Fruit fly (Drosophila melanogaster) whole organism, adult: Measurements from ENCODE around the gene CG10038.

Experiments
- CG11617 ChIP-seq: fragments of 200-800 bp; sonication (Bioruptor generic); optimal IDR thresholded peaks from 2 replicates; lab custom pipeline; 2017; ENCODE audit warnings: mild to moderate bottlenecking, missing biosample characterization, missing genetic modification reagents, missing genetic modification characterization
- CG7101 ChIP-seq: fragments of 200-800 bp; sonication (Bioruptor generic); optimal IDR thresholded peaks from 2 replicates; lab custom pipeline; 2018; ENCODE audit warnings: missing biosample characterization, mild to moderate bottlenecking, missing genetic modification characterization, moderate library complexity
- Clk ChIP-seq: fragments of 200-800 bp; sonication (Bioruptor generic); optimal IDR thresholded peaks from 2 replicates; lab custom pipeline; 2017; ENCODE audit warnings: missing biosample characterization, missing genetic modification characterization
- bab1 ChIP-seq: fragments of 200-800 bp; sonication (Bioruptor generic); optimal IDR thresholded peaks from 3 replicates; lab custom pipeline; 2019; ENCODE audit warnings: missing biosample characterization, mild to moderate bottlenecking, missing genetic modification characterization, moderate library complexity
- cic ChIP-seq: fragments of 200-800 bp; sonication (Bioruptor generic); optimal IDR thresholded peaks from 2 replicates; lab custom pipeline; 2017; ENCODE audit warnings: missing biosample characterization, mild to moderate bottlenecking, missing genetic modification characterization, moderate library complexity
- cnc ChIP-seq, 2 experiments: fragments of >200 bp; optimal IDR thresholded peaks; 2 replicates each; lab custom pipeline; 2017
- kay ChIP-seq: fragments of 200-800 bp; sonication (Bioruptor generic); peaks from one replicate; lab custom pipeline; 2016; ENCODE audit warnings: missing biosample characterization, missing genetic modification characterization, borderline replicate concordance
- ovo ChIP-seq: fragments of 200-800 bp; sonication (Bioruptor generic); optimal IDR thresholded peaks from 2 replicates; lab custom pipeline; 2016; ENCODE audit warnings: missing biosample characterization, missing genetic modification characterization
- tj ChIP-seq: fragments of 200-800 bp; sonication (Bioruptor generic); optimal IDR thresholded peaks from 3 replicates; lab custom pipeline; 2017; ENCODE audit warnings: missing biosample characterization, mild to moderate bottlenecking, missing genetic modification characterization, moderate library complexity
- toe ChIP-seq: fragments of 200-800 bp; sonication (Bioruptor generic); optimal IDR thresholded peaks from 2 replicates; lab custom pipeline; 2016; ENCODE audit warnings: missing biosample characterization, missing genetic modification characterization

dm6 chr3R:12375258-12375783, 24.9 kb upstream of the CG10038 start, which contains the start of gene GstD5:
- no peak for TF ChIP-seq kay (GFP tag; lab: Kevin White, UChicago)
- no peak for TF ChIP-seq bab1
- no peak for TF ChIP-seq cnc (optimal IDR thresholded peaks at IDR 0.05; lab: Kevin White, UChicago)
- TF ChIP-seq toe: no peak
- TF ChIP-seq ovo (GFP tag; lab: Kevin White, UChicago): no peak
- no peak for TF ChIP-seq cic (GFP tag; lab: Kevin White, UChicago)
- no peak for TF ChIP-seq Clk (GFP tag; lab: Kevin White, UChicago)
- TF ChIP-seq CG7101: no peak
- TF ChIP-seq tj (GFP tag; lab: Kevin White, UChicago): no peak
- no peak for TF ChIP-seq CG11617
